Worm (Caenorhabditis elegans): ENCODE data around the gene F25B4.7.

F25B4.7 gene

DNA sequence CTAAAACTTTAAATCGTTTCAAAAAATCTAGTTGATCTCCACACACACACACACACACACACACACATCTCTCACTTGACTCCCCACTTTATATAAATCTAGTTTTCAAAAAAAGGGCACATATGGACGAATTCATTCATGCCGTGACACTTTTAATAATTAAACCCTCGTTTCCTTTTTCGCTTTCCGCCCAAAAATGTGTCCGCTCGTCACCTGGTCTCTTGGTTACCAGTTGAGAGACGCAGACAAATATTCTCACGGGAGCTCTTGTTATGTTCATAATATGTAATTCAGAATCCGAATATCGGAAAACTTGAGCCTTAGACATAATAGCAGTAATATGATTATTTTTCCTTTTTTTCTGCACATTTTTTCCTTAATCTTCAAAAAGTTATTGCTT is 35.1 kb downstream of the F25B4.7 start:
- no peak for TF ChIP-seq nhr-11 (tag; optimal IDR thresholded peaks at IDR 0.05)
- TF ChIP-seq nhr-12 (tag; optimal IDR thresholded peaks at IDR 0.05), result no peak
- TF ChIP-seq nhr-76 (tag; optimal IDR thresholded peaks at IDR 0.05), result no peak
- TF ChIP-seq ceh-82 (tag; optimal IDR thresholded peaks at IDR 0.05), result no peak
- no peak for TF ChIP-seq pqm-1 (tag; optimal IDR thresholded peaks at IDR 0.05)
- no peak for TF ChIP-seq jun-1 (tag; optimal IDR thresholded peaks at IDR 0.05)
- TF ChIP-seq skn-1 (tag; optimal IDR thresholded peaks at IDR 0.05), result no peak
- no peak for TF ChIP-seq ztf-11 (tag; optimal IDR thresholded peaks at IDR 0.05)
- TF ChIP-seq ztf-4 (tag; optimal IDR thresholded peaks at IDR 0.05), result no peak
- TF ChIP-seq ama-1 (optimal IDR thresholded peaks at IDR 0.05), result no peak
- no peak for TF ChIP-seq fkh-2 (tag; optimal IDR thresholded peaks at IDR 0.05)
- no peak for TF ChIP-seq snpc-4 (tag; optimal IDR thresholded peaks at IDR 0.05)
- TF ChIP-seq lsy-12 (tag; optimal IDR thresholded peaks at IDR 0.05), result no peak
- no peak for TF ChIP-seq hmg-11 (tag; optimal IDR thresholded peaks at IDR 0.05)
- TF ChIP-seq mdl-1 (tag; optimal IDR thresholded peaks at IDR 0.05), result no peak
- TF ChIP-seq eor-1 (tag; optimal IDR thresholded peaks at IDR 0.05), result no peak
- TF ChIP-seq aly-2 (tag; optimal IDR thresholded peaks at IDR 0.05), result no peak
- no peak for TF ChIP-seq nhr-77 (tag; optimal IDR thresholded peaks at IDR 0.05)

DNA sequence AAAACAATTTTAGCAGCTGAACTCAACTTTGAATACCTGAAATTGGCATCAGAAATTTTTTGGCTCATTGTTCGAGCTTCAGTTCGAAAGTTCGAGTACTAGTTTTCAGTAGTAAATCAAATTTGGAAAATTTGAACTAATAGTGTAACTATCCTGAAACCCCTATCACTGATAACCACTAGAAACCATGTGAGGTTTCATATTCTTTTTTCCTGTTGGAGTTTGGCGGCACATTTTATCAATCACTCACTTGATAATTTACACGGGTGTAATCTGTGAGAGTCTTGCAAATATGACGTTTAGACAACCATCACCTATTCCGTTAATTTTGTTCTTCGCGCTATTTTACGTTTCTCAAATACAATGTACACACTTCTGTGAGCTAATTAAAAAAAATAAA is 39.7 kb downstream of the F25B4.7 start, which contains the start of gene C14C11.4:
TSS of gene C14C11.4 (plus strand) at position 252 of the 400 bp plus-strand sequence.
- TF ChIP-seq nhr-12 (tag; optimal IDR thresholded peaks at IDR 0.05) (no peak), ztf-11 (tag; optimal IDR thresholded peaks at IDR 0.05) (no peak), egl-5 (tag; optimal IDR thresholded peaks at IDR 0.05) (no peak), pqm-1 (tag; optimal IDR thresholded peaks at IDR 0.05) (peak; percentile 41), elt-2 (tag; optimal IDR thresholded peaks at IDR 0.05) (peak; percentile 72), lin-15B (tag; optimal IDR thresholded peaks at IDR 0.05) (no peak), elt-1 (tag; optimal IDR thresholded peaks at IDR 0.05) (no peak)

DNA sequence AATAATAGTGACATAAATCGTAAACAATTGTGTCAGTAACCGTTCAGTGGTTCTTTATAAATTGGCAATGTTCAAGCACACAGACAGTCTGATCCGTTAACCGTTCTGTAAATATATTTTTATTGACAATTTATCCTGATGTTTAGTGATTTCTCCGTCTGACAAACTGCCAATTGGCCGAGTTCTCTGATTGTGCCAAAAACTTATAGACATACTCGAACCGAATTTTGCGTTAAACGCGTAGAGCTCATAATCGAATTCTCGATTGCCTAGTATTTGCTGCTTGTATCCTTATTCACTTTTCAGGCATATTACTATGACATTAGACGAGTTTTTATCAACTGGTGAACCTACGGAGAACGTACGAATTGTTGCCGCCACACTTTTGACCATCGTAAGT is 42.9 kb downstream of the F25B4.7 start, which contains the start of gene srx-117:
TSS of gene srx-117 (plus strand) at position 301 of the 400 bp plus-strand sequence.
- TF ChIP-seq egl-5 (tag; optimal IDR thresholded peaks at IDR 0.05) (no peak), ama-1 (optimal IDR thresholded peaks at IDR 0.05) (no peak), daf-12 (tag; optimal IDR thresholded peaks at IDR 0.05) (no peak), elt-3 (tag; optimal IDR thresholded peaks at IDR 0.05) (no peak), fos-1 (tag; optimal IDR thresholded peaks at IDR 0.05) (no peak), ceh-16 (tag; optimal IDR thresholded peaks at IDR 0.05) (no peak), hmg-11 (tag; optimal IDR thresholded peaks at IDR 0.05) (no peak), snpc-4 (tag; optimal IDR thresholded peaks at IDR 0.05) (no peak), nhr-12 (tag; optimal IDR thresholded peaks at IDR 0.05) (no peak), sea-2 (GFP tag; optimal IDR thresholded peaks at IDR 0.05) (no peak), nhr-77 (tag; optimal IDR thresholded peaks at IDR 0.05) (no peak), mml-1 (tag; optimal IDR thresholded peaks at IDR 0.05) (no peak), skn-1 (tag; optimal IDR thresholded peaks at IDR 0.05) (no peak), nhr-43 (tag; optimal IDR thresholded peaks at IDR 0.05; ENCODE audit: poor library complexity, severe bottlenecking) (no peak), ztf-11 (tag; optimal IDR thresholded peaks at IDR 0.05) (no peak), ceh-9 (tag; optimal IDR thresholded peaks at IDR 0.05) (no peak), aly-2 (tag; optimal IDR thresholded peaks at IDR 0.05) (no peak)

DNA sequence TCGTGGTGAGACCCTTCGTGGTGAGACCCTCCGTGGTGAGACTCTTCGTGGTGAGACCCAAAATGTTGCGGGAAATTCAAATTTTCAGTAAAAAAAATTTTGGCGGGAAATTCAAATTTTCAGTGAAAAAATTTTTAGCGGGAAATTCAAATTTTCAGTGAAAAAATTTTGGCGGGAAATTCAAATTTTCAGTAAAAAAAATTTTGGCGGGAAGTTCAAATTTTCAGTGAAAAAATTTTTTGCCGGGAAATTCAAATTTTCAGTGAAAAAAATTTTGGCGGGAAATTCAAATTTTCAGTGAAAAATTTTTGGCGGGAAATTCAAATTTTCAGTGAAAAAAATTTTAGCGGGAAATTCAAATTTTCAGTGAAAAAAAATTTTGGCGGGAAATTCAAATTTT is 47.0 kb downstream of the F25B4.7 start:
- peak; percentile 27 for TF ChIP-seq lin-15B (tag; optimal IDR thresholded peaks at IDR 0.05)
